Fruit fly (Drosophila melanogaster) whole organism: ENCODE measurements around the gene CG13045.

Experiments
- CG8478 ChIP-seq: fragments of >200 bp; optimal IDR thresholded peaks from 2 replicates; lab custom pipeline; 2018; ENCODE audit warnings: inconsistent platforms
- EcR ChIP-seq, 2 experiments: fragments of >200 bp; optimal IDR thresholded peaks; 2 replicates each; lab custom pipeline; 2017; ENCODE audit warnings: missing biosample characterization in 2 of 2, missing genetic modification characterization in 2 of 2, missing genetic modification reagents in 2 of 2
- pan ChIP-seq: fragments of >200 bp; optimal IDR thresholded peaks from 2 replicates; lab custom pipeline; 2017
- usp ChIP-seq: fragments of >200 bp; optimal IDR thresholded peaks from 2 replicates; lab custom pipeline; 2017; ENCODE audit warnings: missing biosample characterization, missing genetic modification characterization, mixed read lengths

DNA sequence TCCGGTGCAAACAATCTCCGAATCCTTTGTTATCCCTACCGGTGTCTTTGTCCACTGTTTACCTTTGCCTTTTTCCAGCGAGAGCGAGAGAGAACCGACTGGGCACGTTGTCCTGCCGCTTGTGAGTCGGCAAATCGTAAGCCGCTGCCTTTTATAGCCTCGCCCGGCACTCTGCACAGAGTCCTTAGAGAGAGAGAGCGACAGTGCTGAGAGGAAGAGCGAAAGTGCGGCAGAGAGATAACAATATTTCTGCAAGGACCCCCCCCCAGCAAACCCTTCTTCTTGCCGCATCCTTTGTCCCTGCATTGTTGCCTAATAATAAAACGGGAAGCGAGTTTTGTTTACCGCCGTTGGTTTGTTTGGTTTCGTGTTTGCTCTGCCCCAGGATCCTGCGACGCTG lies 38.5 kb downstream of the CG13045 start, which contains the start of gene CG13055:
- no peak for TF ChIP-seq usp (GFP tag; lab: Kevin White, UChicago)
- no peak for TF ChIP-seq pan
- TF ChIP-seq CG8478, result no peak
- TF ChIP-seq EcR (GFP tag; optimal IDR thresholded peaks at IDR 0.05; lab: Kevin White, UChicago), result no peak
